Worm (Caenorhabditis elegans) whole organism, dauer: ENCODE measurements around the gene clec-175.

Experiments
- unc-62 ChIP-seq: sonication (generic microtip); optimal IDR thresholded peaks from 2 replicates; lab custom pipeline; 2017; ENCODE audit warnings: missing biosample characterization, missing genetic modification reagents, missing genetic modification characterization

The clec-175 gene

ce11 chrIV:4422029-4422428, at the start of gene clec-175:
clec-175 (plus strand) TSS chrIV:4422329.
- no peak for TF ChIP-seq unc-62 (GFP tag; lab: Kevin White, UChicago)

- TF ChIP-seq unc-62 (GFP tag; lab: Kevin White, UChicago) = no peak
These were observed 35.8 kb upstream of the clec-175 start, which contains the start of gene tald-1 for ce11 chrIV:4386351-4386750. tald-1 (plus strand) TSS chrIV:4386651.

ce11 chrIV:4390438-4390894, 31.7 kb upstream of the clec-175 start, which contains the start of the genes rpl-7A and set-21:
rpl-7A (minus strand) TSS chrIV:4390590.
set-21 (plus strand) TSS chrIV:4390844.
- TF ChIP-seq unc-62 (GFP tag; lab: Kevin White, UChicago) = no peak

ce11 chrIV:4393488-4393887, 28.6 kb upstream of the clec-175 start:
- TF ChIP-seq unc-62 (GFP tag; lab: Kevin White, UChicago) = no peak

ce11 chrIV:4393942-4394460, 28.1 kb upstream of the clec-175 start, which contains the start of gene ell-1:
ell-1 (plus strand) TSS chrIV:4394410.
- no peak for TF ChIP-seq unc-62 (GFP tag; lab: Kevin White, UChicago)

- TF ChIP-seq unc-62 (GFP tag; lab: Kevin White, UChicago) = no peak
These were observed 26.6 kb upstream of the clec-175 start for ce11 chrIV:4395555-4395954.

- TF ChIP-seq unc-62 (GFP tag; lab: Kevin White, UChicago) = no peak
These were observed 25.9 kb upstream of the clec-175 start for ce11 chrIV:4396052-4396821.

- TF ChIP-seq unc-62 (GFP tag; lab: Kevin White, UChicago) = no peak
These were observed 25.0 kb upstream of the clec-175 start for ce11 chrIV:4397111-4397510.

ce11 chrIV:4397586-4397985, 24.5 kb upstream of the clec-175 start:
- TF ChIP-seq unc-62 (GFP tag; lab: Kevin White, UChicago) = no peak

ce11 chrIV:4398420-4398819, 23.7 kb upstream of the clec-175 start:
- no peak for TF ChIP-seq unc-62 (GFP tag; lab: Kevin White, UChicago)

- no peak for TF ChIP-seq unc-62 (GFP tag; lab: Kevin White, UChicago)
These were observed 23.2 kb upstream of the clec-175 start for ce11 chrIV:4398890-4399289.

ce11 chrIV:4399418-4400136, 22.6 kb upstream of the clec-175 start:
- TF ChIP-seq unc-62 (GFP tag; lab: Kevin White, UChicago) = no peak

- no peak for TF ChIP-seq unc-62 (GFP tag; lab: Kevin White, UChicago)
These were observed 21.5 kb upstream of the clec-175 start, which contains the start of gene Y24D9A.6 for ce11 chrIV:4400350-4401326. Y24D9A.6 (minus strand) TSS chrIV:4400400.

- TF ChIP-seq unc-62 (GFP tag; lab: Kevin White, UChicago) = no peak
These were observed 19.7 kb upstream of the clec-175 start for ce11 chrIV:4402413-4402812.

- no peak for TF ChIP-seq unc-62 (GFP tag; lab: Kevin White, UChicago)
These were observed 18.3 kb upstream of the clec-175 start for ce11 chrIV:4403870-4404269.
